Worm (Caenorhabditis elegans) whole organism, L2 larva: ENCODE measurements around the gene F52C12.6.

Experiments
- ceh-82 ChIP-seq: fragments of 150-350 bp; optimal IDR thresholded peaks from 2 replicates; lab custom pipeline; 2014; ENCODE audit warnings: missing biosample characterization, missing genetic modification characterization
- crh-2 ChIP-seq: sonication (generic microtip); optimal IDR thresholded peaks from 2 replicates; lab custom pipeline; 2017; ENCODE audit warnings: missing biosample characterization, missing genetic modification characterization
- elt-3 ChIP-seq: sonication (generic microtip); optimal IDR thresholded peaks from 2 replicates; lab custom pipeline; 2017; ENCODE audit warnings: missing biosample characterization, missing genetic modification characterization
- nhr-12 ChIP-seq: fragments of 150-350 bp; optimal IDR thresholded peaks from 2 replicates; lab custom pipeline; 2014; ENCODE audit warnings: missing biosample characterization, missing genetic modification characterization
- nhr-237 ChIP-seq: fragments of 150-350 bp; optimal IDR thresholded peaks from 2 replicates; lab custom pipeline; 2014; ENCODE audit warnings: missing biosample characterization, missing genetic modification characterization
- skn-1 ChIP-seq: sonication (generic microtip); optimal IDR thresholded peaks from 2 replicates; lab custom pipeline; 2017; ENCODE audit warnings: missing biosample characterization, missing genetic modification characterization
- sma-9 ChIP-seq, 2 experiments: fragments of 150-350 bp in 1 of 2; sonication (generic microtip) in 1 of 2; optimal IDR thresholded peaks; 2 replicates each; lab custom pipeline; 2014 to 2016; ENCODE audit warnings: missing genetic modification characterization in 2 of 2, mild to moderate bottlenecking in 1 of 2, missing biosample characterization in 1 of 2, missing compliant biosample characterization in 1 of 2, missing genetic modification reagents in 1 of 2, moderate library complexity in 1 of 2
- unc-62 ChIP-seq: fragments of 150-350 bp; optimal IDR thresholded peaks from 2 replicates; lab custom pipeline; 2014; ENCODE audit warnings: missing biosample characterization, missing genetic modification reagents, missing genetic modification characterization
- ztf-4 ChIP-seq: fragments of 150-350 bp; optimal IDR thresholded peaks from 2 replicates; lab custom pipeline; 2014; ENCODE audit warnings: missing biosample characterization, missing genetic modification characterization

DNA sequence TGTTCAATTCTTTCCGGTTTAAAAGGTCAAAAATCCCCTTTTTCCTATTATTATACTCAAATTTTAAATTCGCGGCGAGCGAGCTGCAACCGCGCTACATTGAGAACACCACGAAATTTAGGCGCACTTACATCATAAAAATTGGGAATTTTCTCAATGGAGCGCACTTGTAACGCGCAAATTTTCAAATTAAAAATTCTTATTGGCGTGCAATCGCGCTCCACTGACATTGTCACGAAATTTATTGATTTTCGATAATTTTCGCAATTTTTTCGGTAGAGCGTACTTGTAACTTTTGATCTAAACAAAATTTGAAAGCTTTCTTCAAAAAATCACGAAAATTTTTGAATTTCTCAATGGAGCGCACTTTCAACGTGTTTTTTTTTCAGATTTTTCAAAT, 6.7 kb downstream of the F52C12.6 start, which contains the start of gene ulp-3:
- TF ChIP-seq ceh-82 (tag; lab: Kevin White, UChicago) = no peak
- no peak for TF ChIP-seq crh-2 (tag; lab: Kevin White, UChicago)
- no peak for TF ChIP-seq nhr-12 (tag; lab: Kevin White, UChicago)
- TF ChIP-seq elt-3 (tag; lab: Kevin White, UChicago) = no peak
- TF ChIP-seq nhr-237 (tag; lab: Kevin White, UChicago) = no peak
- no peak for TF ChIP-seq sma-9 (GFP tag; optimal IDR thresholded peaks at IDR 0.05; lab: Kevin White, UChicago)
- no peak for TF ChIP-seq sma-9 (tag; optimal IDR thresholded peaks at IDR 0.05; lab: Kevin White, UChicago)
- TF ChIP-seq unc-62 = no peak
- TF ChIP-seq ztf-4 (tag; lab: Kevin White, UChicago) = no peak
- no peak for TF ChIP-seq skn-1 (tag; lab: Kevin White, UChicago)
